Worm (Caenorhabditis elegans): ENCODE data around the gene C41H7.2.

DNA sequence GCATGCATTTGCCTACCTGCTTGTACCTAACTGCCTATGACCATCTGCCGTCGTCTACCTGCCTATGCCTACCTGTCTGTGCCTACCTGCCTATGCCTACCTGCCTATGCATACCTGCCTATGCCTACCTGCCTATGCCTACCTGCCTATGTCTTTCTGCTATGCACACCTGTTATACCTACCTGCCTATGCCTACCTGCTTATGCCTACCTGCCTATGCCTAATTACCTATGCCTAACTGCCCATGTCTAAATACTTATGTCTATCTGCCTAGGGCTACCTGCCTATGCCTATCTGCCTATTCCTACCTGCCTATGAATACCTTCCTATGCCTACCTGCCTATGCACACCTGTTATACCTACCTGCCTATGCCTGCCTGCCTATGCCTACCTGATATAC lies 48.3 kb upstream of the C41H7.2 start:
- no peak for TF ChIP-seq elt-3 (tag; optimal IDR thresholded peaks at IDR 0.05)
- TF ChIP-seq nhr-11 (tag; optimal IDR thresholded peaks at IDR 0.05), result no peak
- no peak for TF ChIP-seq R02D3.7 (tag; optimal IDR thresholded peaks at IDR 0.05)
- TF ChIP-seq mdl-1 (tag; optimal IDR thresholded peaks at IDR 0.05), result no peak
- no peak for TF ChIP-seq snpc-4 (tag; optimal IDR thresholded peaks at IDR 0.05)
- TF ChIP-seq nhr-237 (tag; optimal IDR thresholded peaks at IDR 0.05), result no peak
- no peak for TF ChIP-seq elt-1 (tag; optimal IDR thresholded peaks at IDR 0.05)
- no peak for TF ChIP-seq unc-62 (GFP tag; optimal IDR thresholded peaks at IDR 0.05)
- TF ChIP-seq nhr-12 (tag; optimal IDR thresholded peaks at IDR 0.05), result no peak
- no peak for TF ChIP-seq C34F6.9 (tag; optimal IDR thresholded peaks at IDR 0.05)
- no peak for TF ChIP-seq lin-13 (GFP tag; optimal IDR thresholded peaks at IDR 0.05)
